Worm (Caenorhabditis elegans): Measurements from ENCODE around the gene grd-16.

The grd-16 gene

ce11 chrIV:2495118-2495785, 18.8 kb downstream of the grd-16 start, which contains the start of the genes ccdc-12 and Y69A2AR.18 (continued):
- TF ChIP-seq daf-8 (GFP tag; IDR thresholded peaks at IDR 0.05), result no peak
- no peak for TF ChIP-seq jun-1 (tag; optimal IDR thresholded peaks at IDR 0.05)
- TF ChIP-seq hif-1 (tag; optimal IDR thresholded peaks at IDR 0.05), result peak in 1 of 2 experiments; percentile 6
- 0 out of 2 replicates have a peak, but pooled peaks have one; percentile 16 for TF ChIP-seq ceh-20 (GFP tag; IDR thresholded peaks at IDR 0.05)
- no peak for TF ChIP-seq pha-4 (GFP tag; IDR thresholded peaks at IDR 0.05)
- TF ChIP-seq pha-4 (tag; optimal IDR thresholded peaks at IDR 0.05), result no peak
- TF ChIP-seq lin-1 (GFP tag; IDR thresholded peaks at IDR 0.05), result no peak
- no peak for TF ChIP-seq duxl-1 (tag; optimal IDR thresholded peaks at IDR 0.05; ENCODE audit: poor library complexity)
- TF ChIP-seq dmd-8 (GFP tag; IDR thresholded peaks at IDR 0.05), result no peak
- no peak for TF ChIP-seq mxl-3 (GFP tag; optimal IDR thresholded peaks at IDR 0.05)
- no peak for TF ChIP-seq lir-3 (tag; optimal IDR thresholded peaks at IDR 0.05)
- TF ChIP-seq fkh-10 (GFP tag; optimal IDR thresholded peaks at IDR 0.05), result peak; percentile 20
- TF ChIP-seq sdz-12 (GFP tag; optimal IDR thresholded peaks at IDR 0.05), result no peak
- 0 out of 2 replicates have a peak, but pooled peaks have one; percentile 16 for TF ChIP-seq dmd-6 (GFP tag; IDR thresholded peaks at IDR 0.05)
- TF ChIP-seq ztf-7 (tag; optimal IDR thresholded peaks at IDR 0.05), result no peak
- no peak for TF ChIP-seq unc-39 (tag; optimal IDR thresholded peaks at IDR 0.05)
- TF ChIP-seq lin-29 (GFP tag; IDR thresholded peaks at IDR 0.05), result no peak
- no peak for TF ChIP-seq vab-7 (GFP tag; IDR thresholded peaks at IDR 0.05)
- TF ChIP-seq aha-1 (tag), result peak; percentile 92
- TF ChIP-seq egl-43 (GFP tag; IDR thresholded peaks at IDR 0.05), result no peak
- peak; percentile 70 for TF ChIP-seq lin-38 (GFP tag; IDR thresholded peaks at IDR 0.05)
- no peak for TF ChIP-seq hlh-30 (tag; optimal IDR thresholded peaks at IDR 0.05; ENCODE audit: insufficient read depth)
- TF ChIP-seq lin-13 (GFP tag; optimal IDR thresholded peaks at IDR 0.05), result no peak
- no peak for TF ChIP-seq mdt-29 (GFP tag; IDR thresholded peaks at IDR 0.05)
- no peak for TF ChIP-seq F44E2.7 (GFP tag; IDR thresholded peaks at IDR 0.05)
- TF ChIP-seq nhr-111 (GFP tag; optimal IDR thresholded peaks at IDR 0.05), result no peak
- TF ChIP-seq mes-2 (tag; optimal IDR thresholded peaks at IDR 0.05; ENCODE audit: poor library complexity, severe bottlenecking), result peak; percentile 75
- TF ChIP-seq ceh-32 (tag; optimal IDR thresholded peaks at IDR 0.05; ENCODE audit: poor library complexity), result no peak
- no peak for TF ChIP-seq nhr-10 (tag; optimal IDR thresholded peaks at IDR 0.05)
- peak; percentile 69 for TF ChIP-seq dpl-1 (GFP tag; optimal IDR thresholded peaks at IDR 0.05)
- no peak for TF ChIP-seq F37D6.2 (tag; optimal IDR thresholded peaks at IDR 0.05)
- no peak for TF ChIP-seq nhr-41 (GFP tag; IDR thresholded peaks at IDR 0.05)
- TF ChIP-seq F49E8.2 (tag; optimal IDR thresholded peaks at IDR 0.05; ENCODE audit: borderline replicate concordance), result no peak
- peak; percentile 49 for TF ChIP-seq unc-130 (GFP tag; optimal IDR thresholded peaks at IDR 0.05)
- no peak for TF ChIP-seq nhr-102 (tag; optimal IDR thresholded peaks at IDR 0.05)
- no peak for TF ChIP-seq php-3 (GFP tag; IDR thresholded peaks at IDR 0.05)
- TF ChIP-seq set-16 (GFP tag; IDR thresholded peaks at IDR 0.05), result no peak
- no peak for TF ChIP-seq zip-2 (tag; optimal IDR thresholded peaks at IDR 0.05)
- TF ChIP-seq nhr-77 (tag; optimal IDR thresholded peaks at IDR 0.05), result peak; percentile 31
- no peak for TF ChIP-seq daf-16 (GFP tag; optimal IDR thresholded peaks at IDR 0.05)
- no peak for TF ChIP-seq daf-16 (tag; optimal IDR thresholded peaks at IDR 0.05)
- TF ChIP-seq nhr-11 (tag; optimal IDR thresholded peaks at IDR 0.05), result peak; percentile 16
- no peak for TF ChIP-seq madf-9 (GFP tag; conservative IDR thresholded peaks at IDR 0.05)
- TF ChIP-seq Y75B8A.6 (GFP tag; IDR thresholded peaks at IDR 0.05), result no peak
- no peak for TF ChIP-seq zag-1 (tag; optimal IDR thresholded peaks at IDR 0.05)
- no peak for TF ChIP-seq ceh-44 (GFP tag; IDR thresholded peaks at IDR 0.05)
- no peak for TF ChIP-seq nhr-25 (tag; optimal IDR thresholded peaks at IDR 0.05; ENCODE audit: borderline replicate concordance, insufficient read depth)
- no peak for TF ChIP-seq F26F4.8 (GFP tag; conservative IDR thresholded peaks at IDR 0.05)
- TF ChIP-seq egl-27 (tag; optimal IDR thresholded peaks at IDR 0.05), result no peak
- no peak for TF ChIP-seq dve-1 (tag; optimal IDR thresholded peaks at IDR 0.05; ENCODE audit: insufficient read depth)
